Worm (Caenorhabditis elegans): ENCODE data around the gene gst-5.

DNA sequence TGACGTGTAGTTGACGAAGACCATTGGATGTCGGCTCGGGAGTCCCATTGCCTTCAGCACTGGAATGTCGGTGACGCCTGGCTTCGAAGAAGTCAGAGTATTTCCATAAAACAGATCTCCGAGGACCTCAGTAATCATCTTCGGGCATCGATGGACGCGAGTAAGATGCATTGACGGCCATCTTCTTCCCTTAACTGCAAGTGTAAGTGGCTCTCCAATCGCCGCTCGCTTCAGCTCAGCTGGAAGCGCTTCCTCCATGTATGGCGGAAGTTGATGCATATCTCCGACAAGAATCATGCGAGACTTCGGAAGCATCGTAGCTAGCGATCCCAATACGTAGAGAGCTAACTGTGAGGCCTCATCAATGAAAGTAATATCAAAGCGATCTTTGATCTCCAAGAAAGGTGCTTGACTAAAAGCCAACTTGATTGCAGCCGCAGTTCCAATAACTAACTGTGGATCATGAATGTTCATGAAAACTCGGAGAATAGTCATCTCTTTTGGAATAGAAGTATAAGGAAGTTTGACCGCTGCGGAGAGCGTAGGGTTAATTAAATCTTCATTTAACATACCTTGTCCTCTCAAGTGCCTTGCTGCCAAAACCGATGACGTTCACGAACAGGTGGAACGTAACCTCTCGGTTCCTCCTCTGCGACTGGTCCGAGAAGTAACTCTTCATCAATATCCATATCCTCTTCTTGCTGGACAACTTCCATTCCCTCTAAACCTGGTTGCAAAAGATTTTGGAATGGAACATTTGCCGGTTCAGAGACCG, 16.0 kb upstream of the gst-5 start:
- TF ChIP-seq nhr-25 (tag; optimal IDR thresholded peaks at IDR 0.05): no peak
- TF ChIP-seq unc-62 (GFP tag; optimal IDR thresholded peaks at IDR 0.05): no peak
- TF ChIP-seq ZK546.5 (tag; optimal IDR thresholded peaks at IDR 0.05): no peak
- TF ChIP-seq nhr-67 (tag; optimal IDR thresholded peaks at IDR 0.05): no peak
- no peak for TF ChIP-seq tbx-2 (tag; optimal IDR thresholded peaks at IDR 0.05)
- TF ChIP-seq nhr-28 (tag; optimal IDR thresholded peaks at IDR 0.05): no peak
- TF ChIP-seq egl-27 (tag; optimal IDR thresholded peaks at IDR 0.05): no peak
- TF ChIP-seq ceh-16 (tag; optimal IDR thresholded peaks at IDR 0.05): no peak
- TF ChIP-seq skn-1 (tag; optimal IDR thresholded peaks at IDR 0.05): no peak
- no peak for TF ChIP-seq ceh-28 (tag; optimal IDR thresholded peaks at IDR 0.05)

All from whole organism, L3 larva.